Worm (Caenorhabditis elegans): ENCODE results near the gene C06E4.2.
"Not testable (repeated sequence)": the region's sequence is repeated elsewhere in the genome, so short reads cannot be mapped to it uniquely, and the experiment has no call there.

The C06E4.2 gene

DNA sequence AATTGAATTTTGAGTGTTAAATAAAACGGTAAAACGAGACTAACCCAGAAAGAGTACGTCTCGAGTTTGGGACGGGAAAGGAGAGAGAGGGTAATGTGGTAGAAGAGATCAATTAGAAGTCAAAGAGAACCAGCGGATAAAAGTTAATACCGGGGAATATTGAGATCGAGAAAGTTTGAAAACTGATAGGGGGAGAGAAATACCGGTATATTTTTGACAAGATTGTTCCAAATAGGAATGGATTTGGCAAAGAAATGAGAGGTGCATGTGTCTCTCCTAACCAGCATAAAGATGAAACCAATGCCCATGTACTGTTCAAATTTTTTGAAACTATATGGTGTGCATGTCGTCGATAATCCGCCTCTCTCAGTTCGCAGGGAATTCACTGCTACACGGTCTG is 22.1 kb upstream of the C06E4.2 start, which contains the start of gene C06E4.5:
TSS of gene C06E4.5 (plus strand) at position 301 of the 400 bp plus-strand sequence.
- not testable (repeated sequence) for TF ChIP-seq ama-1 (optimal IDR thresholded peaks at IDR 0.05); rnt-1 (tag; optimal IDR thresholded peaks at IDR 0.05); ceh-30 (tag; optimal IDR thresholded peaks at IDR 0.05)

DNA sequence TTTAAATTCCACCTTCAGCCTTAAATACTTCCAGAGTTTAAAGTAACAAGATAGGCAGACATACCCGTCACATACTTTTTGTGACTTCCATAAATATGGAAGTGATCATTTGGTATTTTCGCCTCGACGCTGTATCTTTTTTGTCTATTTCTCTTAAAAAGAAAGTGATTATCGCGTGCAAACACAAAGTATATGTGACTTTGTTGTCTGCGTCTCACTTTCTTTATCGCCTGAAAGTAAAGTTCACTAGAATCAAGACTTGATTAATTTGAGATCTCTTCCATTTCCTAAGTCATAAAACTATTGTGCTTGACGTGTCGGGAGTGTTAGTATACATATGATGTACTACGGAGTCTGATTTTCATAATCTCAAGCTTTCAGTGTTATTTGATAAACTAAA is 18.5 kb upstream of the C06E4.2 start, which contains the start of gene C06E4.6:
TSS of gene C06E4.6 (minus strand) at position 51 of the 400 bp plus-strand sequence.
- TF ChIP-seq pros-1 (tag; optimal IDR thresholded peaks at IDR 0.05): no peak
- no peak for TF ChIP-seq ttx-3 (tag; optimal IDR thresholded peaks at IDR 0.05)
- TF ChIP-seq hlh-15 (tag; optimal IDR thresholded peaks at IDR 0.05): no peak
- no peak for TF ChIP-seq ceh-14 (tag; optimal IDR thresholded peaks at IDR 0.05)
- no peak for TF ChIP-seq fax-1 (tag; optimal IDR thresholded peaks at IDR 0.05)
- no peak for TF ChIP-seq pat-9 (tag; optimal IDR thresholded peaks at IDR 0.05)
- TF ChIP-seq sox-2 (GFP tag; IDR thresholded peaks at IDR 0.05): no peak
- TF ChIP-seq sdc-2 (tag; optimal IDR thresholded peaks at IDR 0.05): no peak
- TF ChIP-seq hlh-6 (tag; optimal IDR thresholded peaks at IDR 0.05): no peak
- no peak for TF ChIP-seq sox-4 (tag; optimal IDR thresholded peaks at IDR 0.05)

DNA sequence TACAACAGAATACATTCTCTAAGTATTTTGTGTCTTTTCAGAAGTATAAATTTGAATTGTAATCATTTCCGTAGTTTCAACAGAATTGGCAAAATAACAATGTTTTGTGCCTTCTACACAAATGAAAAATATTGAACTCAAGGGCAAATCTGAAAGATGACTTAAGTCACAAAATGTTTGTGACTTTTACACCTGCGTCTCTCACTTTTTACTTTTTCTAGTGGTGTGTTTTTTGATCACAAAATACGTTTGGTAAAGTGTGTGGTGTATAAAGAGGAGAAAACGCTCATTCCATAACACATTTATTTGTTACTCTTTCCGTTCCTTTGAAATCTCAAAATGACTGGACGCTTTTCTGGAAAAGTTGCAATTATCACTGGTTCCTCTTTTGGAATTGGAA is 16.2 kb upstream of the C06E4.2 start, which contains the start of gene C06E4.3:
TSS of gene C06E4.3 (plus strand) at position 289 of the 400 bp plus-strand sequence.
- no peak for TF ChIP-seq pros-1 (tag; optimal IDR thresholded peaks at IDR 0.05)
- no peak for TF ChIP-seq fax-1 (tag; optimal IDR thresholded peaks at IDR 0.05)
- no peak for TF ChIP-seq C38D4.7 (GFP tag; optimal IDR thresholded peaks at IDR 0.05)
- TF ChIP-seq eyg-1 (tag; optimal IDR thresholded peaks at IDR 0.05): no peak
- TF ChIP-seq gmeb-2 (tag; optimal IDR thresholded peaks at IDR 0.05): no peak
- no peak for TF ChIP-seq pat-9 (tag; optimal IDR thresholded peaks at IDR 0.05)
- TF ChIP-seq tbx-2 (tag; optimal IDR thresholded peaks at IDR 0.05): no peak
- TF ChIP-seq npax-4 (tag; optimal IDR thresholded peaks at IDR 0.05): no peak
- no peak for TF ChIP-seq ceh-2 (tag; optimal IDR thresholded peaks at IDR 0.05)
- no peak for TF ChIP-seq ama-1 (optimal IDR thresholded peaks at IDR 0.05)
- no peak for TF ChIP-seq sdc-2 (tag; optimal IDR thresholded peaks at IDR 0.05)
- no peak for TF ChIP-seq pqm-1 (tag; optimal IDR thresholded peaks at IDR 0.05)
- TF ChIP-seq nfya-1 (tag; optimal IDR thresholded peaks at IDR 0.05): no peak
- no peak for TF ChIP-seq sox-4 (tag; optimal IDR thresholded peaks at IDR 0.05)
- no peak for TF ChIP-seq ref-2 (tag; optimal IDR thresholded peaks at IDR 0.05)

DNA sequence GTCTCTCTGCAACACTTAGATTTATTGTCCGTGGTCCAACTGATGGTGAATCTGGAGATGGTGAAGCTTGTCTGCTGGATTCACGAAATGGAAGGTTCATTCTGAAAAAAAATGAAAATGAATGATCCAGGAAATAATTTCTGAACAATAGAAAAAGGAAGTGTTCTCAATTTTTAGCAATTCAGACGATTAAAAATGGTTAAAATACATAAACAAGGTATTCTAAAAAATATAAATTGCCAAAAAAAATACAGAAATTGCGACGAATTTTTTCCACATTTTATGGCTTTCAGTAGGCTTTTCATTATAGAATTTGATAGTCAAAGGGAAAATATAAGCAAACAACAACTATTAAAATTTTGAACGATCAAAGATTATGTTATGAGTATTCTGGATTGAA is 13.6 kb upstream of the C06E4.2 start, which contains the start of gene glb-2:
TSS of gene glb-2 (minus strand) at position 101 of the 400 bp plus-strand sequence.
- TF ChIP-seq ceh-19 (GFP tag; optimal IDR thresholded peaks at IDR 0.05): no peak
- TF ChIP-seq C08G9.2 (tag; optimal IDR thresholded peaks at IDR 0.05): no peak
- no peak for TF ChIP-seq rnt-1 (tag; optimal IDR thresholded peaks at IDR 0.05)
- no peak for TF ChIP-seq pax-1 (tag; optimal IDR thresholded peaks at IDR 0.05)
- no peak for TF ChIP-seq F13H6.1 (tag; optimal IDR thresholded peaks at IDR 0.05)
- TF ChIP-seq pat-9 (tag; optimal IDR thresholded peaks at IDR 0.05): no peak
- TF ChIP-seq sdc-2 (tag; optimal IDR thresholded peaks at IDR 0.05): no peak
- TF ChIP-seq ceh-34 (tag; optimal IDR thresholded peaks at IDR 0.05): no peak
- no peak for TF ChIP-seq dmd-4 (tag; optimal IDR thresholded peaks at IDR 0.05; ENCODE audit: borderline replicate concordance)
- no peak for TF ChIP-seq K02D7.2 (tag; optimal IDR thresholded peaks at IDR 0.05)
- TF ChIP-seq ceh-45 (GFP tag; IDR thresholded peaks at IDR 0.05): no peak
- no peak for TF ChIP-seq hlh-13 (GFP tag; optimal IDR thresholded peaks at IDR 0.05)
- TF ChIP-seq zip-5 (tag; optimal IDR thresholded peaks at IDR 0.05): no peak
- no peak for TF ChIP-seq pag-3 (tag; optimal IDR thresholded peaks at IDR 0.05; ENCODE audit: borderline replicate concordance)
- no peak for TF ChIP-seq Y22D7AL.16 (tag; optimal IDR thresholded peaks at IDR 0.05)
- no peak for TF ChIP-seq mec-3 (tag; optimal IDR thresholded peaks at IDR 0.05; ENCODE audit: borderline replicate concordance)
- TF ChIP-seq odd-2 (tag; optimal IDR thresholded peaks at IDR 0.05): no peak
- TF ChIP-seq ref-2 (tag; optimal IDR thresholded peaks at IDR 0.05): no peak
- no peak for TF ChIP-seq fkh-6 (tag; optimal IDR thresholded peaks at IDR 0.05)
- no peak for TF ChIP-seq ttx-3 (tag; optimal IDR thresholded peaks at IDR 0.05)
